Fruit fly (Drosophila melanogaster): ENCODE results near the gene CG46519.
"Not testable (repeated sequence)": the region's sequence is repeated elsewhere in the genome, so short reads cannot be mapped to it uniquely, and the experiment has no call there.

The CG46519 gene

dm6 chrX:22231270-22231669, at the start of gene CG46519:
CG46519 (plus strand) TSS chrX:22231570.
- TF ChIP-seq CG7045 (GFP tag; optimal IDR thresholded peaks at IDR 0.05); cnc (optimal IDR thresholded peaks at IDR 0.05); kay (GFP tag; ENCODE audit: borderline replicate concordance): not testable (repeated sequence)

- not testable (repeated sequence) for TF ChIP-seq CG7045 (GFP tag; optimal IDR thresholded peaks at IDR 0.05); CG7101 (tag; optimal IDR thresholded peaks at IDR 0.05); CG14711 (tag; optimal IDR thresholded peaks at IDR 0.05)
Observed at dm6 chrX:22182193-22182592, 49.2 kb upstream of the CG46519 start, which contains the start of gene CG46511. CG46511 (plus strand) TSS chrX:22182493.

dm6 chrX:22187070-22187469, 44.3 kb upstream of the CG46519 start, which contains the start of gene CG46512:
CG46512 (plus strand) TSS chrX:22187370.
- TF ChIP-seq CG11617, CG5204, cic (GFP tag; optimal IDR thresholded peaks at IDR 0.05): not testable (repeated sequence)

- TF ChIP-seq cic (GFP tag; optimal IDR thresholded peaks at IDR 0.05); CG14711 (tag; optimal IDR thresholded peaks at IDR 0.05); pad (GFP tag; optimal IDR thresholded peaks at IDR 0.05): not testable (repeated sequence)
Observed at dm6 chrX:22191973-22192372, 39.4 kb upstream of the CG46519 start, which contains the start of gene CG46513. CG46513 (plus strand) TSS chrX:22192273.

- TF ChIP-seq cic, bab1, CG7045 (GFP tag; optimal IDR thresholded peaks at IDR 0.05): not testable (repeated sequence)
Observed at dm6 chrX:22196874-22197273, 34.5 kb upstream of the CG46519 start, which contains the start of gene CG46514. CG46514 (plus strand) TSS chrX:22197174.

dm6 chrX:22201883-22202282, 29.5 kb upstream of the CG46519 start, which contains the start of gene CG46515:
CG46515 (plus strand) TSS chrX:22202183.
- TF ChIP-seq tj, CG12768, Hr96 (GFP tag; optimal IDR thresholded peaks at IDR 0.05): not testable (repeated sequence)

dm6 chrX:22212028-22212427, 19.3 kb upstream of the CG46519 start, which contains the start of gene CG46516:
CG46516 (plus strand) TSS chrX:22212328.
- not testable (repeated sequence) for TF ChIP-seq CG5204, CG11617, CG7045 (GFP tag; optimal IDR thresholded peaks at IDR 0.05)

- not testable (repeated sequence) for TF ChIP-seq Crg-1 (GFP tag; optimal IDR thresholded peaks at IDR 0.05); cic (GFP tag; optimal IDR thresholded peaks at IDR 0.05); kay (GFP tag; ENCODE audit: borderline replicate concordance)
Observed at dm6 chrX:22217079-22217478, 14.3 kb upstream of the CG46519 start, which contains the start of gene CG46517. CG46517 (plus strand) TSS chrX:22217379.

- not testable (repeated sequence) for TF ChIP-seq CG14711 (tag; optimal IDR thresholded peaks at IDR 0.05); Mnt (GFP tag; optimal IDR thresholded peaks at IDR 0.05); bab1 (GFP tag; optimal IDR thresholded peaks at IDR 0.05)
Observed at dm6 chrX:22226273-22226672, 5.1 kb upstream of the CG46519 start, which contains the start of gene CG46518. CG46518 (plus strand) TSS chrX:22226573.

dm6 chrX:22236265-22236664, 4.9 kb downstream of the CG46519 start, which contains the start of gene CG46520:
CG46520 (plus strand) TSS chrX:22236565.
- not testable (repeated sequence) for TF ChIP-seq Clk (GFP tag; optimal IDR thresholded peaks at IDR 0.05); Mnt (GFP tag; optimal IDR thresholded peaks at IDR 0.05); CG14711 (tag; optimal IDR thresholded peaks at IDR 0.05)
